Worm (Caenorhabditis elegans): ENCODE measurements around the gene sta-2.

Gene sta-2

DNA sequence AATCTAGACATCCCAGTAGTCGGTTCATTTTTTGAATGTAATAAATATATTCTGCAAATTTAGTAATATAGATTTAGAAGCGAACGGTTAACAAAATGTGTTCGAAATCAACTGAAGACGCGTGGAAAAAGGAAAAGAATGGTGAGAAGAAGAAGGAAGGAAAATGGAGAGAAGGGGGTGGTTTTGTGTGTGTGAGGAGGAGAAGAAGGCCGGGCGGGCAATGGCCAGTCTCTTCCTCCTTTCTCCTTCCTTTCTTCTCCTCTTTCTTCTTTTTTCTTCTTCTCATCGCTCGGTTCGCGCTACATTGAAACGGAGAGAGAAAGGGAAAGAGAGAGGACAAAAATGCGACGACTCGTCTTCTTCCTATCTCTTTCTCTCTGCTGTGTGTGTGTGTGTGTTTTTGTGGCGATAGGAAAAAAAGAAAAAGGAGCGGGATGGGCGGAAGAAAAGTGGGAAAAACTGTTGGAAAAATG is 48.9 kb upstream of the sta-2 start, which contains the start of gene ztf-9 (continued):
- TF ChIP-seq daf-16 (GFP tag; optimal IDR thresholded peaks at IDR 0.05) (peak in 1 of 2 experiments; percentile 8), daf-16 (tag; optimal IDR thresholded peaks at IDR 0.05) (peak; percentile 10), ZK337.2 (GFP tag; IDR thresholded peaks at IDR 0.05) (no peak), nhr-77 (tag; optimal IDR thresholded peaks at IDR 0.05) (peak; percentile 64), nhr-6 (tag; optimal IDR thresholded peaks at IDR 0.05) (no peak), duxl-1 (tag; optimal IDR thresholded peaks at IDR 0.05; ENCODE audit: poor library complexity) (no peak), lin-1 (GFP tag; IDR thresholded peaks at IDR 0.05) (no peak), hlh-30 (tag; optimal IDR thresholded peaks at IDR 0.05; ENCODE audit: insufficient read depth) (no peak), fkh-10 (GFP tag; optimal IDR thresholded peaks at IDR 0.05) (peak; percentile 13), nhr-41 (GFP tag; IDR thresholded peaks at IDR 0.05) (no peak), nhr-25 (tag; optimal IDR thresholded peaks at IDR 0.05; ENCODE audit: borderline replicate concordance, insufficient read depth) (peak; percentile 8), ama-1 (optimal IDR thresholded peaks at IDR 0.05) (no peak), dmd-8 (GFP tag; IDR thresholded peaks at IDR 0.05) (no peak), F10B5.3 (tag; optimal IDR thresholded peaks at IDR 0.05) (no peak), hmg-1.1 (GFP tag; IDR thresholded peaks at IDR 0.05) (peak; percentile 83), ctbp-1 (GFP tag; IDR thresholded peaks at IDR 0.05) (peak; percentile 58; the same call in 1 of the 2 replicates), ceh-82 (tag; optimal IDR thresholded peaks at IDR 0.05) (no peak), lsy-2 (tag; optimal IDR thresholded peaks at IDR 0.05) (no peak), mep-1 (tag; optimal IDR thresholded peaks at IDR 0.05) (peak; percentile 71), F26F4.8 (GFP tag; conservative IDR thresholded peaks at IDR 0.05) (no peak), mxl-3 (GFP tag; optimal IDR thresholded peaks at IDR 0.05) (no peak), mdt-29 (GFP tag; IDR thresholded peaks at IDR 0.05) (no peak), ZK546.5 (tag; optimal IDR thresholded peaks at IDR 0.05) (no peak), set-16 (GFP tag; IDR thresholded peaks at IDR 0.05) (peak; percentile 81; the same call in 1 of the 2 replicates), zfp-2 (tag; optimal IDR thresholded peaks at IDR 0.05) (no peak), sdz-12 (GFP tag; optimal IDR thresholded peaks at IDR 0.05) (no peak), dmd-6 (GFP tag; IDR thresholded peaks at IDR 0.05) (peak; percentile 46; the same call in 1 of the 2 replicates), Y75B8A.6 (GFP tag; IDR thresholded peaks at IDR 0.05) (no peak), dve-1 (tag; optimal IDR thresholded peaks at IDR 0.05; ENCODE audit: insufficient read depth) (peak; percentile 50), madf-5 (GFP tag; IDR thresholded peaks at IDR 0.05) (no peak), skn-1 (tag; optimal IDR thresholded peaks at IDR 0.05) (no peak), unc-62 (GFP tag; optimal IDR thresholded peaks at IDR 0.05 in 1 of 2) (peak in 1 of 2 experiments; percentile 92), unc-62 (tag; optimal IDR thresholded peaks at IDR 0.05) (no peak), aha-1 (tag) (no peak), nhr-111 (GFP tag; optimal IDR thresholded peaks at IDR 0.05) (no peak), cey-2 (tag; optimal IDR thresholded peaks at IDR 0.05; ENCODE audit: borderline replicate concordance, insufficient read depth) (no peak), dpl-1 (GFP tag; optimal IDR thresholded peaks at IDR 0.05) (no peak), ceh-32 (tag; optimal IDR thresholded peaks at IDR 0.05; ENCODE audit: poor library complexity) (no peak), egl-27 (tag; optimal IDR thresholded peaks at IDR 0.05) (no peak), php-3 (GFP tag; IDR thresholded peaks at IDR 0.05) (no peak), rbr-2 (tag; optimal IDR thresholded peaks at IDR 0.05) (peak; percentile 48), nhr-28 (tag; optimal IDR thresholded peaks at IDR 0.05) (peak; percentile 79), ceh-28 (tag; optimal IDR thresholded peaks at IDR 0.05) (no peak), F44E2.7 (GFP tag; IDR thresholded peaks at IDR 0.05) (no peak)

All from whole organism, L4 larva.